Worm (Caenorhabditis elegans): ENCODE data around the gene nlp-52.

Gene nlp-52

ce11 chrIII:770958-771357, 9.4 kb downstream of the nlp-52 start, which contains the start of gene tpst-2:
Gene tpst-2, plus strand, starts transcription at chrIII:771258.
- TF ChIP-seq ceh-13 (GFP tag; optimal IDR thresholded peaks at IDR 0.05): no peak

DNA sequence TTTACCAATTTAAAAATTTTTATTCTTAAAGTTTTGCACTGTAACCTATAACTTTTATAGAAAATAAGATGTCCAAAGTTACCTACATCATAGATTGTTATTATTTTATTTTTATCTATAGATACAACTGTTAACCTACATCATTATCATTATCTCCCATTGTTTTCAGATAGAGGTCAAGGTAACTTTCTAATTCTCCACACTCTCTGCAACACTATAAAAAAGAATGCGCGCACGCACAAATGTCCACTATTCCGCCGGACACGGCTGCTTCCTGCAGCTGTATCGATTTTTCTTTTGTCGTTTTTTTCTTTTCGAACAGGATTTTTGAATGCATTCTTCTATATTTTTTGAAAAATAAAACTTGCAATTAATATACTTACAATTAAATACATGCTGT, 11.1 kb downstream of the nlp-52 start:
- no peak for TF ChIP-seq aly-1 (tag; optimal IDR thresholded peaks at IDR 0.05)
- no peak for TF ChIP-seq tbx-11 (GFP tag; IDR thresholded peaks at IDR 0.05)
- TF ChIP-seq ets-7 (tag; optimal IDR thresholded peaks at IDR 0.05): no peak
- no peak for TF ChIP-seq hmg-4 (GFP tag; optimal IDR thresholded peaks at IDR 0.05)
- TF ChIP-seq hmbx-1 (tag; optimal IDR thresholded peaks at IDR 0.05): no peak
- no peak for TF ChIP-seq hnd-1 (tag; optimal IDR thresholded peaks at IDR 0.05)
- TF ChIP-seq flt-1 (GFP tag; IDR thresholded peaks at IDR 0.05): no peak
- TF ChIP-seq scrt-1 (GFP tag; IDR thresholded peaks at IDR 0.05): no peak
- TF ChIP-seq pes-1 (GFP tag; IDR thresholded peaks at IDR 0.05): no peak
- no peak for TF ChIP-seq tbx-37 (GFP tag; conservative IDR thresholded peaks at IDR 0.05)
- TF ChIP-seq ceh-36 (tag; optimal IDR thresholded peaks at IDR 0.05): no peak
- TF ChIP-seq F13C5.2 (tag; optimal IDR thresholded peaks at IDR 0.05): no peak
- no peak for TF ChIP-seq sea-1 (GFP tag; conservative IDR thresholded peaks at IDR 0.05)

- TF ChIP-seq hnd-1 (tag; optimal IDR thresholded peaks at IDR 0.05): no peak
- no peak for TF ChIP-seq pes-1 (GFP tag; IDR thresholded peaks at IDR 0.05)
Measured at ce11 chrIII:773114-773513, 11.5 kb downstream of the nlp-52 start, which contains the start of gene cyn-6. Gene cyn-6, plus strand, starts transcription at chrIII:773414.

DNA sequence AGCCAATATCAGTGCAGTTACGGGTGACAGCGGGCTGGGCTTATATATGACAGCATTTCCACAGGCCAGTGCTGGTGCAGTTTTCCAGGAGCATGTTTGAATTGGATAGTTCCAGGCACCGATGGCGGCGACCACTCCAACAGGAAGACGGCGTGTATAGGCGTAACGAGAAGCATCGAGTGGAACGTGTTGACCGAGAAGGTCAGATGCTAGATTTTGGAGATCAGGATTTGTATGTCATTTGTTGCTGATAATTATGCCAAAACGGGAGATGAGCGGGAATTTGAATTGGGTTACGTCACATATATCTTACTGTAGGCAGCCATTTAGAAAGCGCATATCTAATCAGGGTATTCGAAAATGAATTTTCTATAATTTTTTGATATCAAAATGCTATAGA, 13.9 kb downstream of the nlp-52 start:
- TF ChIP-seq tbx-11 (GFP tag; IDR thresholded peaks at IDR 0.05): no peak
- no peak for TF ChIP-seq sea-1 (GFP tag; conservative IDR thresholded peaks at IDR 0.05)
- TF ChIP-seq tbx-37 (GFP tag; conservative IDR thresholded peaks at IDR 0.05): no peak
- TF ChIP-seq hmg-4 (GFP tag; optimal IDR thresholded peaks at IDR 0.05): no peak
- no peak for TF ChIP-seq ceh-36 (tag; optimal IDR thresholded peaks at IDR 0.05)

DNA sequence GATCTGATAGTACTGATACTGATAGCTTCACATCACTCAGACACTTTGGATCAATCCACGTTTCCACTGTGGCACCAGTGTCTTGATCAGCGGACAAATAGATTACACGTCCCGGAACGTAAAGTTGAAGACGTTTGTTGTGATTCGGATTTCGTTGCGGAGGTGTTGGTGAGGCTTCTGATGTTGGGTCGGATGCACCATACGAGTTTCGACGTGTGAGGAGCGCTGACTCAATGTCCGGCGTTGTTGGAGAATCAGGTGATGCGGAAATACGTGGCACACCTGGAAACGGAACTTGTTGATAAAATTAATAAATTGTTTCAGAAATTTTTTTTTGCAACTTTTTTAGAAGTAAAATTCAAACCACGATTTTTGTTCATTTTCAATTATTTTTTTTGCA, 17.2 kb downstream of the nlp-52 start, which contains the start of gene alh-11:
Gene alh-11, minus strand, starts transcription at position 101 of the 400 bp plus-strand sequence.
- TF ChIP-seq pes-1 (GFP tag; IDR thresholded peaks at IDR 0.05) (no peak), hmbx-1 (tag; optimal IDR thresholded peaks at IDR 0.05) (no peak), tbx-37 (GFP tag; conservative IDR thresholded peaks at IDR 0.05) (no peak), F13C5.2 (tag; optimal IDR thresholded peaks at IDR 0.05) (no peak), B0310.2 (tag; optimal IDR thresholded peaks at IDR 0.05) (no peak), scrt-1 (GFP tag; IDR thresholded peaks at IDR 0.05) (no peak), ceh-13 (GFP tag; optimal IDR thresholded peaks at IDR 0.05) (no peak), sea-1 (GFP tag; conservative IDR thresholded peaks at IDR 0.05) (no peak), hmg-4 (GFP tag; optimal IDR thresholded peaks at IDR 0.05) (no peak), aly-1 (tag; optimal IDR thresholded peaks at IDR 0.05) (no peak), flt-1 (GFP tag; IDR thresholded peaks at IDR 0.05) (no peak), tbx-11 (GFP tag; IDR thresholded peaks at IDR 0.05) (no peak), ceh-36 (tag; optimal IDR thresholded peaks at IDR 0.05) (no peak)

DNA sequence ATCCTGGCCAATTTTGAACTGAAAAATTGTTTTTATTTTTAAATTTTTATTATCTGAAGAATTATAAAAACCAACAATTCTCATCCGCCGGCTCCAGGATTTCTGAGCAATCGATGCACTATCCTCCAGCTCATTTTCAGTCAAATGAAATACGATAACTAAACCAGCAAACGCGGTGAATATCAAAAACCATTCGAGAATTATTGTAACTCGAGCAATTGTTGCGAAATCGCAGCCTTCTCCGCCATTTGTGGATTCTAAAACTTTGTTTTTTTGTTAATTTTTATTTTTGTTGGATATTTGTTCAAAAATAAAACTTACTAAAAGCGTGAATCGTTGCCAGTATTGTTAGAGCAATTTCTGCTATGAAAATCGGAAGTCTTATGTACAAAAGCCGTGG, 20.9 kb downstream of the nlp-52 start:
- TF ChIP-seq hmg-4 (GFP tag; optimal IDR thresholded peaks at IDR 0.05): no peak
- no peak for TF ChIP-seq aly-1 (tag; optimal IDR thresholded peaks at IDR 0.05)
- no peak for TF ChIP-seq hmbx-1 (tag; optimal IDR thresholded peaks at IDR 0.05)
- TF ChIP-seq tbx-11 (GFP tag; IDR thresholded peaks at IDR 0.05): no peak
- no peak for TF ChIP-seq tbx-37 (GFP tag; conservative IDR thresholded peaks at IDR 0.05)
- TF ChIP-seq tra-4 (tag; optimal IDR thresholded peaks at IDR 0.05): no peak
- TF ChIP-seq ama-1 (optimal IDR thresholded peaks at IDR 0.05): no peak

ce11 chrIII:783254-783753, 21.7 kb downstream of the nlp-52 start, which contains the start of the genes dagl-2 and ppm-1.G:
Gene dagl-2, minus strand, starts transcription at chrIII:783305.
Gene ppm-1.G, plus strand, starts transcription at chrIII:783703.
- TF ChIP-seq pes-1 (GFP tag; IDR thresholded peaks at IDR 0.05) (peak; percentile 64; the same call in 1 of the 2 replicates), flt-1 (GFP tag; IDR thresholded peaks at IDR 0.05) (no peak), F13C5.2 (tag; optimal IDR thresholded peaks at IDR 0.05) (peak; percentile 33), tbx-37 (GFP tag; conservative IDR thresholded peaks at IDR 0.05) (peak; percentile 48; the same call in 1 of the 2 replicates)

DNA sequence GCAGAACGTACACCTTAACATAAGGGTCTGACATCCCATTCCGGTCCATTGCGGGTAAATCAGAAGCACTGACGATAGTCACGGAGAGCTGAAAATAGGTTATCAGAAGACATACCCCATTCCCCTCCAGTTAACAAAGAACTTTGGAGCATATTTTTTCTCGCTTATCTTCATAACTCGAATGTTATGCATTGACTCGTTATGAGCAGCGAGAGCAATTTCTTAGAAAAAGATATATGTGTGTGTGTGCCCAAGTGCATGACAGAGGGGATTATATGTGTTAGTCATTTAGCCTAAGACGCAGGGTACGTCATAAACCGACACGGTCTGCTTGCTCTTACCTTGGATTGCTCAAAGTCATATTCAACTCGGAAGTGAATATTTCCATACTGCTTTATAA, 28.0 kb downstream of the nlp-52 start:
- no peak for TF ChIP-seq pes-1 (GFP tag; IDR thresholded peaks at IDR 0.05)
- TF ChIP-seq F13C5.2 (tag; optimal IDR thresholded peaks at IDR 0.05): no peak
- no peak for TF ChIP-seq sea-1 (GFP tag; conservative IDR thresholded peaks at IDR 0.05)
- TF ChIP-seq ama-1 (optimal IDR thresholded peaks at IDR 0.05): no peak

DNA sequence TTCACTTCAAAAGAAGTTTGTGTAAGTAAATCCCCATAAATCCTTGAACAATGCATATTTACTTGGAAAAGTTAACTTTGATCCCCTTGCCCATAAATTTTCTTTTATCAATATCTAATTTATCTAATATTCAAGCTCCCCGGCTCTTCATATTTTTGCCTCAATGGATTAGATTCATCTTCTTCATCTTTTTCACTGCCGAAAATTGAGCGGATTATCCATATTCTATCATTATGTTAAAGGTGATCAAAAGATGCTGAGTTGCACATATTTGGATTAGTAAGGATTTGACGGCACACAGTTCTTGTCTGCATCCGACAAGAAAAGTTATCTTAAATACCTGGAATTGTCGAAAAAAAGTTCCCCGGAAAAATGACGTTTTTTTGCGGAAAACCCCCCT, 29.0 kb downstream of the nlp-52 start:
- TF ChIP-seq ceh-13 (GFP tag; optimal IDR thresholded peaks at IDR 0.05): no peak
- TF ChIP-seq sea-1 (GFP tag; conservative IDR thresholded peaks at IDR 0.05): no peak
- no peak for TF ChIP-seq B0310.2 (tag; optimal IDR thresholded peaks at IDR 0.05)
- TF ChIP-seq pes-1 (GFP tag; IDR thresholded peaks at IDR 0.05): no peak
- no peak for TF ChIP-seq ama-1 (optimal IDR thresholded peaks at IDR 0.05)
- no peak for TF ChIP-seq tbx-37 (GFP tag; conservative IDR thresholded peaks at IDR 0.05)
- TF ChIP-seq flt-1 (GFP tag; IDR thresholded peaks at IDR 0.05): no peak
- no peak for TF ChIP-seq hmg-4 (GFP tag; optimal IDR thresholded peaks at IDR 0.05)
- TF ChIP-seq hnd-1 (tag; optimal IDR thresholded peaks at IDR 0.05): no peak
- TF ChIP-seq tra-4 (tag; optimal IDR thresholded peaks at IDR 0.05): no peak
- no peak for TF ChIP-seq F13C5.2 (tag; optimal IDR thresholded peaks at IDR 0.05)
